Worm (Caenorhabditis elegans) whole organism, young adult: ENCODE data around the gene atx-3.

Source experiments
- B0261.1 ChIP-seq: sonication (generic microtip); optimal IDR thresholded peaks from 2 replicates; lab custom pipeline; 2016; ENCODE audit warnings: mild to moderate bottlenecking, missing genetic modification characterization, moderate library complexity, missing compliant biosample characterization
- F10E7.11 ChIP-seq: sonication (generic microtip); optimal IDR thresholded peaks from 2 replicates; lab custom pipeline; 2017; ENCODE audit warnings: mild to moderate bottlenecking, missing genetic modification characterization, moderate library complexity, missing compliant biosample characterization
- F39B2.1 ChIP-seq: fragments of 200-800 bp; sonication (Bioruptor generic); IDR thresholded peaks from 2 replicates; pipeline ENCODE4 v1.3.6; 2022; ENCODE audit warnings: missing genetic modification reagents, missing genetic modification characterization, missing compliant biosample characterization
- F49E8.2 ChIP-seq: sonication (generic microtip); optimal IDR thresholded peaks from 3 replicates; lab custom pipeline; 2017; ENCODE audit warnings: missing genetic modification characterization, mild to moderate bottlenecking, missing compliant biosample characterization, antibody characterized with exemption, moderate library complexity; ENCODE audit not compliant: insufficient read depth
- F57C9.4 ChIP-seq: sonication (generic microtip); optimal IDR thresholded peaks from 2 replicates; lab custom pipeline; 2017; ENCODE audit warnings: mild to moderate bottlenecking, missing genetic modification characterization, missing compliant biosample characterization
- K11D2.4 ChIP-seq: fragments of 200-800 bp; sonication (Bioruptor generic); IDR thresholded peaks from 2 replicates; pipeline ENCODE4 v1.3.6; 2022; ENCODE audit warnings: missing genetic modification reagents, missing genetic modification characterization, missing compliant biosample characterization
- T07F8.4 ChIP-seq: sonication (generic microtip); optimal IDR thresholded peaks from 2 replicates; lab custom pipeline; 2016; ENCODE audit warnings: mild to moderate bottlenecking, missing genetic modification characterization, moderate library complexity, missing compliant biosample characterization
- Y67H2A.10 ChIP-seq: fragments of 200-800 bp; sonication (Bioruptor generic); conservative IDR thresholded peaks from 2 replicates; pipeline ENCODE4 v1.3.6; 2022; ENCODE audit warnings: missing genetic modification reagents, missing genetic modification characterization, missing compliant biosample characterization
- Y79H2A.3 ChIP-seq: fragments of 200-800 bp; sonication (Bioruptor generic); conservative IDR thresholded peaks from 2 replicates; pipeline ENCODE4 v1.3.6; 2022; ENCODE audit warnings: missing genetic modification reagents, missing genetic modification characterization, missing compliant biosample characterization
- ama-1 ChIP-seq, 3 experiments: fragments of 150-350 bp in 1 of 3; sonication (generic microtip) in 2 of 3; optimal IDR thresholded peaks; 2 replicates each; lab custom pipeline; 2014 to 2018; ENCODE audit warnings: missing biosample characterization in 2 of 3, missing genetic modification characterization in 2 of 3, missing genetic modification reagents in 2 of 3
- athp-1 ChIP-seq: sonication (generic microtip); optimal IDR thresholded peaks from 2 replicates; lab custom pipeline; 2017; ENCODE audit warnings: mild to moderate bottlenecking, missing genetic modification characterization, missing compliant biosample characterization
- attf-3 ChIP-seq: fragments of 200-800 bp; sonication (Bioruptor generic); conservative IDR thresholded peaks from 2 replicates; pipeline ENCODE4 v1.3.6; 2022; ENCODE audit warnings: missing genetic modification reagents, missing genetic modification characterization, missing compliant biosample characterization
- bed-1 ChIP-seq: fragments of 200-800 bp; sonication (Bioruptor generic); IDR thresholded peaks from 2 replicates; pipeline ENCODE4 v1.3.6; 2022; ENCODE audit warnings: missing genetic modification reagents, missing genetic modification characterization, missing compliant biosample characterization
- ccch-3 ChIP-seq: fragments of 200-800 bp; sonication (Bioruptor generic); optimal IDR thresholded peaks from 2 replicates; lab custom pipeline; 2018; ENCODE audit warnings: mild to moderate bottlenecking, missing genetic modification characterization, missing compliant biosample characterization
- ceh-27 ChIP-seq: fragments of 200-800 bp; sonication (Bioruptor generic); optimal IDR thresholded peaks from 2 replicates; lab custom pipeline; 2018; ENCODE audit warnings: mild to moderate bottlenecking, missing genetic modification characterization, moderate library complexity, missing compliant biosample characterization
- ceh-40 ChIP-seq: fragments of 200-800 bp; sonication (Bioruptor generic); IDR thresholded peaks from 2 replicates; pipeline ENCODE4 v1.3.6; 2022; ENCODE audit warnings: missing genetic modification characterization, missing compliant biosample characterization
- ceh-58 ChIP-seq: fragments of 200-800 bp; sonication (Bioruptor generic); IDR thresholded peaks from 2 replicates; pipeline ENCODE4 v1.3.6; 2022; ENCODE audit warnings: missing genetic modification characterization, missing compliant biosample characterization
- dox-1 ChIP-seq: fragments of 200-800 bp; sonication (Bioruptor generic); IDR thresholded peaks from 2 replicates; pipeline ENCODE4 v1.3.6; 2022; ENCODE audit warnings: missing genetic modification reagents, missing genetic modification characterization, missing compliant biosample characterization
- efl-1 ChIP-seq: fragments of 150-350 bp; optimal IDR thresholded peaks from 2 replicates; lab custom pipeline; 2014; ENCODE audit warnings: missing biosample characterization, missing genetic modification reagents, missing genetic modification characterization
- egl-18 ChIP-seq: fragments of 200-800 bp; sonication (Bioruptor generic); IDR thresholded peaks from 2 replicates; pipeline ENCODE4 v1.3.6; 2022; ENCODE audit warnings: missing genetic modification reagents, missing genetic modification characterization, missing compliant biosample characterization
- egl-44 ChIP-seq: fragments of 200-800 bp; sonication (Bioruptor generic); IDR thresholded peaks from 2 replicates; pipeline ENCODE4 v1.3.6; 2022; ENCODE audit warnings: missing genetic modification reagents, missing genetic modification characterization, missing compliant biosample characterization
- fkh-3 ChIP-seq: sonication (generic microtip); optimal IDR thresholded peaks from 2 replicates; lab custom pipeline; 2016; ENCODE audit warnings: mild to moderate bottlenecking, missing genetic modification characterization, missing compliant biosample characterization
- gei-17 ChIP-seq: fragments of 200-800 bp; sonication (Bioruptor generic); optimal IDR thresholded peaks from 2 replicates; lab custom pipeline; 2018; ENCODE audit warnings: mild to moderate bottlenecking, missing genetic modification characterization, missing compliant biosample characterization
- hrde-1 ChIP-seq: sonication (generic microtip); optimal IDR thresholded peaks from 2 replicates; lab custom pipeline; 2016; ENCODE audit warnings: missing genetic modification characterization, mild to moderate bottlenecking, missing compliant biosample characterization, moderate library complexity, missing genotype, missing genetic modification reagents, borderline replicate concordance
- let-607 ChIP-seq, 2 experiments: fragments of 200-800 bp in 1 of 2; sonication (Bioruptor generic) in 1 of 2; sonication (generic microtip) in 1 of 2; optimal IDR thresholded peaks; 2 replicates each; lab custom pipeline; 2016 to 2018; ENCODE audit warnings: mild to moderate bottlenecking in 2 of 2, missing compliant biosample characterization in 2 of 2, missing genetic modification characterization in 2 of 2, moderate library complexity in 2 of 2, missing genotype in 1 of 2
- lin-54 ChIP-seq: fragments of 200-800 bp; sonication (Bioruptor generic); optimal IDR thresholded peaks from 2 replicates; lab custom pipeline; 2018; ENCODE audit warnings: mild to moderate bottlenecking, missing genetic modification characterization, missing compliant biosample characterization
- lir-1 ChIP-seq: fragments of 200-800 bp; sonication (Bioruptor generic); conservative IDR thresholded peaks from 2 replicates; pipeline ENCODE4 v1.3.6; 2022; ENCODE audit warnings: missing genetic modification reagents, missing genetic modification characterization, missing compliant biosample characterization
- lsy-27 ChIP-seq: sonication (generic microtip); optimal IDR thresholded peaks from 2 replicates; lab custom pipeline; 2017; ENCODE audit warnings: missing genetic modification characterization, mild to moderate bottlenecking, missing compliant biosample characterization, antibody characterized with exemption, missing genotype, borderline replicate concordance; ENCODE audit not compliant: insufficient read depth
- mes-4 ChIP-seq: sonication (generic microtip); optimal IDR thresholded peaks from 2 replicates; lab custom pipeline; 2016; ENCODE audit warnings: missing genotype, missing genetic modification characterization, missing compliant biosample characterization
- nhr-90 ChIP-seq: sonication (generic microtip); optimal IDR thresholded peaks from 2 replicates; lab custom pipeline; 2016; ENCODE audit warnings: missing genotype, mild to moderate bottlenecking, missing genetic modification characterization, missing compliant biosample characterization
- pbrm-1 ChIP-seq: fragments of 200-800 bp; sonication (Bioruptor generic); IDR thresholded peaks from 2 replicates; pipeline ENCODE4 v1.3.6; 2022; ENCODE audit warnings: missing genetic modification reagents, missing genetic modification characterization, missing compliant biosample characterization
- sea-2 ChIP-seq: fragments of 200-800 bp; sonication (Bioruptor generic); IDR thresholded peaks from 2 replicates; pipeline ENCODE4 v1.3.6; 2022; ENCODE audit warnings: missing genetic modification characterization, missing compliant biosample characterization
- snpc-3.4 ChIP-seq: sonication (generic microtip); optimal IDR thresholded peaks from 2 replicates; lab custom pipeline; 2017; ENCODE audit warnings: missing genetic modification characterization, mild to moderate bottlenecking, missing compliant biosample characterization, antibody characterized with exemption, moderate library complexity, missing genotype, missing genetic modification reagents
- tbp1 ChIP-seq: fragments of 200-800 bp; sonication (Bioruptor generic); optimal IDR thresholded peaks from 2 replicates; lab custom pipeline; 2018; ENCODE audit warnings: mild to moderate bottlenecking, missing genetic modification characterization, missing compliant biosample characterization
- tlf-1 ChIP-seq: fragments of 200-800 bp; sonication (Bioruptor generic); optimal IDR thresholded peaks from 2 replicates; lab custom pipeline; 2018; ENCODE audit warnings: mild to moderate bottlenecking, missing genetic modification characterization, missing compliant biosample characterization
- ztf-22 ChIP-seq: fragments of 200-800 bp; sonication (Bioruptor generic); optimal IDR thresholded peaks from 2 replicates; lab custom pipeline; 2018; ENCODE audit warnings: mild to moderate bottlenecking, missing genetic modification characterization, moderate library complexity, missing compliant biosample characterization
- ztf-25 ChIP-seq: fragments of 200-800 bp; sonication (Bioruptor generic); IDR thresholded peaks from 2 replicates; pipeline ENCODE4 v1.3.6; 2022; ENCODE audit warnings: missing genetic modification reagents, missing genetic modification characterization, missing compliant biosample characterization

atx-3 gene

DNA sequence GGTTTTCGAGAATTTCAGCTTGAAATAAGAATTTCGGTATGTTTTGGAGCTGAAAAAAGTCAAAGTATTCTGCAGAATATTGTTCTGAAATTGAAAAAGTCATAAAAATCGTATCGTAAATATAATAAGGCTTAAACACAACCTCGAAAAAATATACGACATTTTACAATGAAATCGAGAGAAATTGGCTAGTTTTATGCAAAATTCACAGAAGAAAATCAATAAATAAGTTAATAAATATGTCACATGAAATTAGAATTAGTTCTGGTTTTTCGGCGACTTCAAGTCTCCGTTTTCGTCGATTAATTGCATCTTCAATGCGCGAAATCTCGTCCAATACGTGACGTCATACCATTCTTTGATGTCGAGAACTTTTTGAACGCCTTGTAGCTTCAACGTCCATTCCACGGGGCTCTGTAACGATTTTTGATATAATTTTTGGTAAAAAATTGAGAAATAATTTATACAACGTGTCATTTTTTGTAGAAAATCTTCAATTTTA, at the start of gene atx-3:
atx-3 (minus strand) TSS at position 51 of the 502 bp plus-strand sequence.
- TF ChIP-seq pbrm-1 (GFP tag; lab: Robert Waterston, UW): no peak
- no peak for TF ChIP-seq gei-17
- TF ChIP-seq F57C9.4 (tag; lab: Kevin White, UChicago): no peak
- no peak for TF ChIP-seq K11D2.4 (GFP tag; lab: Robert Waterston, UW)
- no peak for TF ChIP-seq F10E7.11 (tag; lab: Kevin White, UChicago)
- no peak for TF ChIP-seq ccch-3 (GFP tag; lab: Kevin White, UChicago)
- no peak for TF ChIP-seq lir-1 (GFP tag; lab: Robert Waterston, UW)
- no peak for TF ChIP-seq athp-1 (tag; lab: Kevin White, UChicago)
- TF ChIP-seq bed-1 (GFP tag; lab: Robert Waterston, UW): no peak
- no peak for TF ChIP-seq ztf-22 (GFP tag; lab: Kevin White, UChicago)
- no peak for TF ChIP-seq B0261.1 (tag; lab: Kevin White, UChicago)
- no peak for TF ChIP-seq dox-1 (GFP tag; lab: Robert Waterston, UW)
- no peak for TF ChIP-seq let-607 (tag; optimal IDR thresholded peaks at IDR 0.05; lab: Kevin White, UChicago)
- TF ChIP-seq egl-18: no peak
- TF ChIP-seq mes-4 (tag; lab: Kevin White, UChicago): no peak
- TF ChIP-seq Y67H2A.10: no peak

DNA sequence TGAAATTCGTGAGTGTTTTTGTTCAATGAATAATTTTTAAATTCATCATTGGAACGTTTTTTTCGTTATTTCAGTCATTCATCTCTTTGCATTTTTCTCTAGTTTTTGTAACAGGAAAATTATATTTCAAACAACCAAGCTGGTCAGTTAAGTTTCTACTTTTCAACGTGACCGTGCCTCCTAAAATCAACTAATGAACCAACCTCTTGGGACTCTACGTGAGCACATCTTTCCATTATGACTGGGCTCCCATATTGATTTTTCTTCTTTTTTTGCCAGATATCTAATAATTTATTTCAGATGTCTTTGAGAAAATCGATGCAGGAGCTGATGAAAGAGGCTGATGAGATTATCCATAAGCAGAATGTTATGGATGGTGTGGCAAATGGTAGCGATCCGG, 48.3 kb upstream of the atx-3 start, which contains the start of gene C55A1.11:
C55A1.11 (plus strand) TSS at position 301 of the 400 bp plus-strand sequence.
- TF ChIP-seq F39B2.1 (GFP tag; lab: Robert Waterston, UW) (no peak), ceh-58 (GFP tag; lab: Robert Waterston, UW) (no peak), egl-44 (no peak), ama-1 (optimal IDR thresholded peaks at IDR 0.05; lab: Kevin White, UChicago) (no peak), ama-1 (GFP tag; optimal IDR thresholded peaks at IDR 0.05; lab: Kevin White, UChicago) (no peak), let-607 (tag; optimal IDR thresholded peaks at IDR 0.05; lab: Kevin White, UChicago) (no peak), snpc-3.4 (tag; lab: Kevin White, UChicago) (no peak), nhr-90 (no peak), T07F8.4 (tag; lab: Kevin White, UChicago) (no peak), lsy-27 (no peak), lin-54 (GFP tag; lab: Kevin White, UChicago) (no peak), lir-1 (GFP tag; lab: Robert Waterston, UW) (no peak), F49E8.2 (tag; lab: Kevin White, UChicago) (no peak)

DNA sequence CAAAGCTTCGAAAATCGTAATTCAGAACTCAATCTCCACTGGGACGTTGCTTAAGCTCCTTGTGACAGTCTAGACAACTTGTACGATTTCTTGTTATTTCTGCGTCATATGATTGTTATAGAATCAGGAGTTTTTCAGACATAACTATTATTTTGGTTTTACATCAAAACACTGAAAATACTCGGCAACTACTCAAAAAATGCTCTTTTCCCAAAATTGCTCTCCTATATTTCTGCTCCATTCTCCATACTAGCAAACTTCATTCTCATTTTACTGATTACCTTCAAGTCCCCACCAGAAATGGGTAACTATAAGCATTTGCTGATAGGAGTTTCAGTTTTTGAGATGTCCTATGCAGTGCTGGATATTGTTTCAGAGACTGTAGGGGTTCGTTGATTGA, 44.3 kb upstream of the atx-3 start, which contains the start of gene C55A1.1:
C55A1.1 (plus strand) TSS at position 301 of the 400 bp plus-strand sequence.
- no peak for TF ChIP-seq egl-18
- TF ChIP-seq attf-3: no peak
- no peak for TF ChIP-seq tbp1 (GFP tag; lab: Kevin White, UChicago)
- no peak for TF ChIP-seq Y79H2A.3
- TF ChIP-seq tlf-1: no peak
- no peak for TF ChIP-seq K11D2.4 (GFP tag; lab: Robert Waterston, UW)
- TF ChIP-seq ceh-27 (GFP tag; lab: Kevin White, UChicago): no peak
- no peak for TF ChIP-seq ztf-25 (GFP tag; lab: Robert Waterston, UW)

DNA sequence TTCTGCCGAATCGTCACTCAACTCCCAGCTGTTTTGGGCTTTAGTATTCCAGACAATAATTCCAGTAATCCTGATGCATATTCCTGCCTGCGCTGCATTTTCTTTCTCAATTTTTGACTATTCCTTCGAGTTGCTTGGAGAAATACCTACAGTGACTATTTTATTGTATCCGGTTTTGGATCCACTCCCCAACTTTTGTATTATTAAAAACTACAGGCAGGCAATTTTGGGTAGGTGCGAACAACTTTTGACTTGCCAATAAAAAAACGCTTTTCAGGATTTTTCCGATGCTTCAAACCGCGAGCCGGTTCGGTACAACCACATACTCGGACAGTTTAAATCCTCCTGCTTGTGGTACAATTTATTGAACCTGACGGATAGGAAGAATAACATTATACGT, 37.3 kb upstream of the atx-3 start:
- TF ChIP-seq T07F8.4 (tag; lab: Kevin White, UChicago): no peak
- TF ChIP-seq fkh-3: no peak
- TF ChIP-seq efl-1 (GFP tag; lab: Kevin White, UChicago): no peak
- TF ChIP-seq lir-1 (GFP tag; lab: Robert Waterston, UW): no peak
- no peak for TF ChIP-seq ceh-40
- no peak for TF ChIP-seq hrde-1 (tag; lab: Kevin White, UChicago)
- no peak for TF ChIP-seq sea-2
- no peak for TF ChIP-seq let-607 (tag; optimal IDR thresholded peaks at IDR 0.05; lab: Kevin White, UChicago)
- TF ChIP-seq gei-17: no peak
